Worm (Caenorhabditis elegans) whole organism, young adult: ENCODE measurements around the gene F57B1.6.
A peak's percentile ranks its signal among the peaks of the same experiment; 100 is the strongest.

Source experiments
- B0019.2 ChIP-seq: fragments of 200-800 bp; sonication (Bioruptor generic); conservative IDR thresholded peaks from 2 replicates; pipeline ENCODE4 v1.3.6; 2022; ENCODE audit warnings: missing genetic modification reagents, missing genetic modification characterization, missing compliant biosample characterization
- B0261.1 ChIP-seq: sonication (generic microtip); optimal IDR thresholded peaks from 2 replicates; lab custom pipeline; 2016; ENCODE audit warnings: mild to moderate bottlenecking, missing genetic modification characterization, moderate library complexity, missing compliant biosample characterization
- F10E7.11 ChIP-seq: sonication (generic microtip); optimal IDR thresholded peaks from 2 replicates; lab custom pipeline; 2017; ENCODE audit warnings: mild to moderate bottlenecking, missing genetic modification characterization, moderate library complexity, missing compliant biosample characterization
- F22D6.2 ChIP-seq: sonication (generic microtip); optimal IDR thresholded peaks from 2 replicates; lab custom pipeline; 2016; ENCODE audit warnings: mild to moderate bottlenecking, missing genetic modification characterization, missing compliant biosample characterization
- F33H1.4 ChIP-seq: fragments of 200-800 bp; sonication (Bioruptor generic); IDR thresholded peaks from 2 replicates; pipeline ENCODE4 v1.3.6; 2022; ENCODE audit warnings: missing genetic modification reagents, missing genetic modification characterization, missing compliant biosample characterization
- F39B2.1 ChIP-seq: fragments of 200-800 bp; sonication (Bioruptor generic); IDR thresholded peaks from 2 replicates; pipeline ENCODE4 v1.3.6; 2022; ENCODE audit warnings: missing genetic modification reagents, missing genetic modification characterization, missing compliant biosample characterization
- F52B5.7 ChIP-seq: sonication (generic microtip); optimal IDR thresholded peaks from 2 replicates; lab custom pipeline; 2016; ENCODE audit warnings: mild to moderate bottlenecking, missing genetic modification characterization, missing compliant biosample characterization
- F57C9.4 ChIP-seq: sonication (generic microtip); optimal IDR thresholded peaks from 2 replicates; lab custom pipeline; 2017; ENCODE audit warnings: mild to moderate bottlenecking, missing genetic modification characterization, missing compliant biosample characterization
- K12H6.12 ChIP-seq: fragments of 200-800 bp; sonication (Bioruptor generic); optimal IDR thresholded peaks from 2 replicates; lab custom pipeline; 2018; ENCODE audit warnings: mild to moderate bottlenecking, missing genetic modification characterization, missing compliant biosample characterization
- T07F8.4 ChIP-seq: sonication (generic microtip); optimal IDR thresholded peaks from 2 replicates; lab custom pipeline; 2016; ENCODE audit warnings: mild to moderate bottlenecking, missing genetic modification characterization, moderate library complexity, missing compliant biosample characterization
- ama-1 ChIP-seq, 3 experiments: fragments of 150-350 bp in 1 of 3; sonication (generic microtip) in 2 of 3; optimal IDR thresholded peaks; 2 replicates each; lab custom pipeline; 2014 to 2018; ENCODE audit warnings: missing biosample characterization in 2 of 3, missing genetic modification characterization in 2 of 3, missing genetic modification reagents in 2 of 3
- aptf-2 ChIP-seq: fragments of 200-800 bp; sonication (Bioruptor generic); conservative IDR thresholded peaks from 2 replicates; pipeline ENCODE4 v1.3.6; 2022; ENCODE audit warnings: missing genetic modification reagents, missing genetic modification characterization, missing compliant biosample characterization
- aptf-3 ChIP-seq: fragments of 200-800 bp; sonication (Bioruptor generic); IDR thresholded peaks from 2 replicates; pipeline ENCODE4 v1.3.6; 2022; ENCODE audit warnings: missing genetic modification characterization, missing compliant biosample characterization
- attf-6 ChIP-seq: fragments of 200-800 bp; sonication (Bioruptor generic); IDR thresholded peaks from 2 replicates; pipeline ENCODE4 v1.3.6; 2022; ENCODE audit warnings: missing genetic modification reagents, missing genetic modification characterization, missing compliant biosample characterization
- bed-1 ChIP-seq: fragments of 200-800 bp; sonication (Bioruptor generic); IDR thresholded peaks from 2 replicates; pipeline ENCODE4 v1.3.6; 2022; ENCODE audit warnings: missing genetic modification reagents, missing genetic modification characterization, missing compliant biosample characterization
- cebp-1 ChIP-seq, 2 experiments: fragments of 200-800 bp in 1 of 2; sonication (Bioruptor generic) in 1 of 2; sonication (generic microtip) in 1 of 2; IDR thresholded peaks in 1 of 2; optimal IDR thresholded peaks in 1 of 2; 2 replicates each; pipeline versions ENCODE4 v1.3.6 to Lab custom; 2017 to 2022; ENCODE audit warnings: missing compliant biosample characterization in 2 of 2, missing genetic modification characterization in 2 of 2, mild to moderate bottlenecking in 1 of 2, missing genetic modification reagents in 1 of 2, moderate library complexity in 1 of 2
- ceh-100 ChIP-seq: fragments of 200-800 bp; sonication (Bioruptor generic); IDR thresholded peaks from 2 replicates; pipeline ENCODE4 v1.3.6; 2022; ENCODE audit warnings: missing genetic modification reagents, missing genetic modification characterization, missing compliant biosample characterization
- ceh-27 ChIP-seq: fragments of 200-800 bp; sonication (Bioruptor generic); optimal IDR thresholded peaks from 2 replicates; lab custom pipeline; 2018; ENCODE audit warnings: mild to moderate bottlenecking, missing genetic modification characterization, moderate library complexity, missing compliant biosample characterization
- chd-7 ChIP-seq: sonication (generic microtip); optimal IDR thresholded peaks from 2 replicates; lab custom pipeline; 2016; ENCODE audit warnings: mild to moderate bottlenecking, missing genetic modification characterization, moderate library complexity, missing compliant biosample characterization
- die-1 ChIP-seq: sonication (generic microtip); optimal IDR thresholded peaks from 2 replicates; lab custom pipeline; 2016; ENCODE audit warnings: missing genotype, mild to moderate bottlenecking, missing genetic modification characterization, missing compliant biosample characterization
- dox-1 ChIP-seq: fragments of 200-800 bp; sonication (Bioruptor generic); IDR thresholded peaks from 2 replicates; pipeline ENCODE4 v1.3.6; 2022; ENCODE audit warnings: missing genetic modification reagents, missing genetic modification characterization, missing compliant biosample characterization
- egl-44 ChIP-seq: fragments of 200-800 bp; sonication (Bioruptor generic); IDR thresholded peaks from 2 replicates; pipeline ENCODE4 v1.3.6; 2022; ENCODE audit warnings: missing genetic modification reagents, missing genetic modification characterization, missing compliant biosample characterization
- ets-4 ChIP-seq: fragments of 200-800 bp; sonication (Bioruptor generic); optimal IDR thresholded peaks from 2 replicates; lab custom pipeline; 2018; ENCODE audit warnings: mild to moderate bottlenecking, missing genetic modification characterization, missing compliant biosample characterization
- gei-17 ChIP-seq: fragments of 200-800 bp; sonication (Bioruptor generic); optimal IDR thresholded peaks from 2 replicates; lab custom pipeline; 2018; ENCODE audit warnings: mild to moderate bottlenecking, missing genetic modification characterization, missing compliant biosample characterization
- lsy-27 ChIP-seq: sonication (generic microtip); optimal IDR thresholded peaks from 2 replicates; lab custom pipeline; 2017; ENCODE audit warnings: missing genetic modification characterization, mild to moderate bottlenecking, missing compliant biosample characterization, antibody characterized with exemption, missing genotype, borderline replicate concordance; ENCODE audit not compliant: insufficient read depth
- madf-10 ChIP-seq: sonication (generic microtip); optimal IDR thresholded peaks from 2 replicates; lab custom pipeline; 2016; ENCODE audit warnings: mild to moderate bottlenecking, missing genetic modification characterization, missing compliant biosample characterization
- madf-8 ChIP-seq: fragments of 200-800 bp; sonication (Bioruptor generic); conservative IDR thresholded peaks from 2 replicates; pipeline ENCODE4 v1.3.6; 2022; ENCODE audit warnings: missing genetic modification reagents, missing genetic modification characterization, missing compliant biosample characterization
- mel-28 ChIP-seq: sonication (generic microtip); optimal IDR thresholded peaks from 2 replicates; lab custom pipeline; 2016; ENCODE audit warnings: borderline replicate concordance, mild to moderate bottlenecking, missing genetic modification characterization, missing compliant biosample characterization
- mes-4 ChIP-seq: sonication (generic microtip); optimal IDR thresholded peaks from 2 replicates; lab custom pipeline; 2016; ENCODE audit warnings: missing genotype, missing genetic modification characterization, missing compliant biosample characterization
- mxl-1 ChIP-seq: sonication (generic microtip); optimal IDR thresholded peaks from 2 replicates; lab custom pipeline; 2016; ENCODE audit warnings: missing genetic modification characterization, missing compliant biosample characterization
- nhr-80 ChIP-seq: sonication (generic microtip); optimal IDR thresholded peaks from 2 replicates; lab custom pipeline; 2016; ENCODE audit warnings: missing genetic modification characterization, missing compliant biosample characterization
- rec-8 ChIP-seq, 2 experiments: sonication (generic microtip); optimal IDR thresholded peaks; 2 replicates each; lab custom pipeline; 2016; ENCODE audit warnings: mild to moderate bottlenecking in 2 of 2, missing genetic modification characterization in 2 of 2, missing genetic modification reagents in 2 of 2, missing genotype in 2 of 2, missing biosample characterization in 1 of 2, missing compliant biosample characterization in 1 of 2, moderate library complexity in 1 of 2
- rpc-1 ChIP-seq, 2 experiments: fragments of 150-350 bp in 1 of 2; sonication (generic microtip) in 1 of 2; optimal IDR thresholded peaks; 2 replicates each; lab custom pipeline; 2014 to 2018; ENCODE audit warnings: missing biosample characterization in 1 of 2, missing genetic modification characterization in 1 of 2, missing genetic modification reagents in 1 of 2, missing genotype in 1 of 2
- sdz-38 ChIP-seq: sonication (generic microtip); optimal IDR thresholded peaks from 2 replicates; lab custom pipeline; 2016; ENCODE audit warnings: missing genotype, missing genetic modification characterization, missing compliant biosample characterization
- snpc-1.3 ChIP-seq: sonication (generic microtip); optimal IDR thresholded peaks from 2 replicates; lab custom pipeline; 2017; ENCODE audit warnings: missing genetic modification characterization, mild to moderate bottlenecking, missing compliant biosample characterization, antibody characterized with exemption, moderate library complexity, missing genotype, missing genetic modification reagents; ENCODE audit not compliant: insufficient read depth
- snpc-3.4 ChIP-seq: sonication (generic microtip); optimal IDR thresholded peaks from 2 replicates; lab custom pipeline; 2017; ENCODE audit warnings: missing genetic modification characterization, mild to moderate bottlenecking, missing compliant biosample characterization, antibody characterized with exemption, moderate library complexity, missing genotype, missing genetic modification reagents
- snpc-4 ChIP-seq, 5 experiments: fragments of 150-350 bp in 1 of 5; sonication (generic microtip) in 4 of 5; optimal IDR thresholded peaks; 2 replicates each; lab custom pipeline; 2014 to 2018; ENCODE audit warnings: missing genetic modification characterization in 5 of 5, missing biosample characterization in 3 of 5, antibody characterized with exemption in 2 of 5, mild to moderate bottlenecking in 2 of 5, missing compliant biosample characterization in 2 of 5, missing genotype in 2 of 5, moderate library complexity in 2 of 5, missing genetic modification reagents in 1 of 5
- ztf-25 ChIP-seq: fragments of 200-800 bp; sonication (Bioruptor generic); IDR thresholded peaks from 2 replicates; pipeline ENCODE4 v1.3.6; 2022; ENCODE audit warnings: missing genetic modification reagents, missing genetic modification characterization, missing compliant biosample characterization
- ztf-26 ChIP-seq: sonication (generic microtip); optimal IDR thresholded peaks from 2 replicates; lab custom pipeline; 2017; ENCODE audit warnings: missing genetic modification characterization, missing compliant biosample characterization

The F57B1.6 gene

ce11 chrV:13165244-13165643 lies 44.2 kb upstream of the F57B1.6 start:
- TF ChIP-seq F57C9.4 (tag; lab: Kevin White, UChicago) (no peak), aptf-3 (GFP tag; lab: Robert Waterston, UW) (no peak), aptf-2 (GFP tag; lab: Robert Waterston, UW) (no peak), ztf-26 (tag; lab: Kevin White, UChicago) (no peak), B0019.2 (no peak), sdz-38 (tag; lab: Kevin White, UChicago) (no peak), chd-7 (tag; lab: Kevin White, UChicago) (no peak), lsy-27 (tag; lab: Kevin White, UChicago) (no peak), snpc-3.4 (tag; lab: Kevin White, UChicago) (no peak)
- TF ChIP-seq, all 124 proteins: peak for 0

- TF ChIP-seq attf-6 (GFP tag; lab: Robert Waterston, UW) (no peak), ceh-27 (GFP tag; lab: Kevin White, UChicago) (no peak), B0261.1 (no peak), bed-1 (GFP tag; lab: Robert Waterston, UW) (0 out of 2 replicates have a peak, but pooled peaks have one; percentile 44), K12H6.12 (tag; lab: Kevin White, UChicago) (no peak)
Measured at ce11 chrV:13166582-13166981, 42.9 kb upstream of the F57B1.6 start.

ce11 chrV:13170497-13170896 lies 38.9 kb upstream of the F57B1.6 start:
- TF ChIP-seq die-1, result no peak
- TF ChIP-seq F39B2.1 (GFP tag; lab: Robert Waterston, UW), result no peak
- TF ChIP-seq ztf-25, result no peak
- no peak for TF ChIP-seq mes-4 (tag; lab: Kevin White, UChicago)
- TF ChIP-seq mel-28 (tag; lab: Kevin White, UChicago), result no peak
- TF ChIP-seq F52B5.7 (tag; lab: Kevin White, UChicago), result no peak
- TF ChIP-seq madf-10 (tag; lab: Kevin White, UChicago), result no peak
- no peak for TF ChIP-seq F10E7.11 (tag; lab: Kevin White, UChicago)
- no peak for TF ChIP-seq F33H1.4 (GFP tag; lab: Robert Waterston, UW)
- no peak for TF ChIP-seq T07F8.4 (tag; lab: Kevin White, UChicago)
- TF ChIP-seq rec-8 (tag; optimal IDR thresholded peaks at IDR 0.05; lab: Kevin White, UChicago), result no peak
- no peak for TF ChIP-seq gei-17
- TF ChIP-seq bed-1 (GFP tag; lab: Robert Waterston, UW), result no peak
- no peak for TF ChIP-seq ama-1 (optimal IDR thresholded peaks at IDR 0.05; lab: Kevin White, UChicago)
- TF ChIP-seq ama-1 (GFP tag; optimal IDR thresholded peaks at IDR 0.05; lab: Kevin White, UChicago), result no peak

- TF ChIP-seq nhr-80 (peak; percentile 22), mxl-1 (no peak)
Measured at ce11 chrV:13173718-13174117, 35.7 kb upstream of the F57B1.6 start.

- TF ChIP-seq snpc-4 (GFP tag; optimal IDR thresholded peaks at IDR 0.05; lab: Kevin White, UChicago) (no peak), snpc-4 (tag; optimal IDR thresholded peaks at IDR 0.05; lab: Kevin White, UChicago) (peak in 2 of 4 experiments; percentile 2 to 22), attf-6 (GFP tag; lab: Robert Waterston, UW) (no peak), mes-4 (tag; lab: Kevin White, UChicago) (no peak), F22D6.2 (tag; lab: Kevin White, UChicago) (no peak), ceh-100 (GFP tag; lab: Robert Waterston, UW) (peak; percentile 41; the same call in 1 of the 2 replicates), rpc-1 (optimal IDR thresholded peaks at IDR 0.05; lab: Kevin White, UChicago) (peak; percentile 38), rpc-1 (tag; optimal IDR thresholded peaks at IDR 0.05; lab: Kevin White, UChicago) (no peak), dox-1 (peak; percentile 61; the same call in 1 of the 2 replicates), madf-8 (no peak), nhr-80 (no peak), egl-44 (GFP tag; lab: Robert Waterston, UW) (no peak), ets-4 (GFP tag; lab: Kevin White, UChicago) (no peak), ama-1 (optimal IDR thresholded peaks at IDR 0.05; lab: Kevin White, UChicago) (no peak), ama-1 (GFP tag; optimal IDR thresholded peaks at IDR 0.05; lab: Kevin White, UChicago) (peak in 1 of 2 experiments; percentile 20), cebp-1 (GFP tag; IDR thresholded peaks at IDR 0.05; lab: Robert Waterston, UW) (no peak), cebp-1 (tag; optimal IDR thresholded peaks at IDR 0.05; lab: Kevin White, UChicago) (peak; percentile 45), snpc-1.3 (tag; lab: Kevin White, UChicago) (peak; percentile 10)
Measured at ce11 chrV:13176117-13176753, 33.2 kb upstream of the F57B1.6 start, which contains the start of gene him-17. Gene him-17 (plus strand): TSS chrV:13176711.
